Fruit fly (Drosophila melanogaster): ENCODE results near the gene Spt3.

Spt3 gene

DNA sequence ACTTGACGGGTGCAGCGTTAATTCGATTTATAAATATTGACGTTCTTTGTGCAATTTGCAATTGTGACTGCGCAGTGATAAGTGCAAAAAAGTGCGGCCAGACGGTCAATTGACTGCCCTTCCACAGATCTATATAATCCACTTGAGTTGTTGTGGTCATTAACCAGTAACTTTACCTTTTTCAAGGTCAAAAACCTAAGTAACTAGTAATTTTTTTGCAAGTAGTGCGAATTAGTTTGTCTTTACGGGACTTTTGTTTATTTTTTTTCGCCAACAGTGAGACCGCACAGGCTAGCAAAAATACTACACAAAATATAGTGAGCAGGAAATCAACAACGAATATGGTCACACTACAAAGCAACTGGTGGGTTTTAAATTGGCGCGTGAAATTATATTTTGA is 42.3 kb upstream of the Spt3 start, which contains the start of gene Tango9 (continued):
- TF ChIP-seq CG4318 (GFP tag; optimal IDR thresholded peaks at IDR 0.05) (no peak), CG6163 (GFP tag; IDR thresholded peaks at IDR 0.05) (peak; percentile 63; the same call in 2 of the 3 replicates), CG32006 (GFP tag; optimal IDR thresholded peaks at IDR 0.05) (no peak), fd85E (GFP tag; optimal IDR thresholded peaks at IDR 0.05) (no peak), OdsH (GFP tag; optimal IDR thresholded peaks at IDR 0.05) (peak; percentile 4), lz (GFP tag; optimal IDR thresholded peaks at IDR 0.05) (peak; percentile 56), CG9139 (GFP tag; optimal IDR thresholded peaks at IDR 0.05) (no peak), Eip75B (GFP tag; optimal IDR thresholded peaks at IDR 0.05) (peak; percentile 43), Ets96B (tag; optimal IDR thresholded peaks at IDR 0.05) (peak; percentile 47), acj6 (GFP tag; optimal IDR thresholded peaks at IDR 0.05) (peak; percentile 33), ss (GFP tag; optimal IDR thresholded peaks at IDR 0.05) (peak; percentile 9 to 47), CG11762 (GFP tag; optimal IDR thresholded peaks at IDR 0.05; ENCODE audit: insufficient read depth) (peak; percentile 2), CG7368 (GFP tag; optimal IDR thresholded peaks at IDR 0.05) (peak; percentile 38), salr (GFP tag; optimal IDR thresholded peaks at IDR 0.05) (no peak), CG8632 (GFP tag; optimal IDR thresholded peaks at IDR 0.05) (peak; percentile 12), Hr4 (GFP tag; optimal IDR thresholded peaks at IDR 0.05) (peak; percentile 6), esn (GFP tag; optimal IDR thresholded peaks at IDR 0.05) (peak; percentile 59), pdm3 (GFP tag; optimal IDR thresholded peaks at IDR 0.05) (peak; percentile 31), svp (GFP tag) (peak; percentile 84), CG10669 (GFP tag; optimal IDR thresholded peaks at IDR 0.05) (peak; percentile 1), vri (GFP tag; optimal IDR thresholded peaks at IDR 0.05) (peak; percentile 29), CG6808 (GFP tag; optimal IDR thresholded peaks at IDR 0.05) (peak; percentile 25), eg (GFP tag; IDR thresholded peaks at IDR 0.05) (no peak), Lpt (GFP tag; optimal IDR thresholded peaks at IDR 0.05) (no peak), Sox15 (GFP tag; optimal IDR thresholded peaks at IDR 0.05) (no peak), dac (GFP tag; optimal IDR thresholded peaks at IDR 0.05) (no peak), Hr39 (GFP tag; optimal IDR thresholded peaks at IDR 0.05) (peak; percentile 60), CG34406 (GFP tag; optimal IDR thresholded peaks at IDR 0.05) (peak; percentile 32), net (GFP tag; optimal IDR thresholded peaks at IDR 0.05) (peak; percentile 33), Smox (GFP tag; optimal IDR thresholded peaks at IDR 0.05) (no peak), CG31627 (GFP tag; optimal IDR thresholded peaks at IDR 0.05) (peak; percentile 59), Sox14 (GFP tag; optimal IDR thresholded peaks at IDR 0.05) (peak; percentile 80), cyc (GFP tag; optimal IDR thresholded peaks at IDR 0.05) (peak; percentile 63)

DNA sequence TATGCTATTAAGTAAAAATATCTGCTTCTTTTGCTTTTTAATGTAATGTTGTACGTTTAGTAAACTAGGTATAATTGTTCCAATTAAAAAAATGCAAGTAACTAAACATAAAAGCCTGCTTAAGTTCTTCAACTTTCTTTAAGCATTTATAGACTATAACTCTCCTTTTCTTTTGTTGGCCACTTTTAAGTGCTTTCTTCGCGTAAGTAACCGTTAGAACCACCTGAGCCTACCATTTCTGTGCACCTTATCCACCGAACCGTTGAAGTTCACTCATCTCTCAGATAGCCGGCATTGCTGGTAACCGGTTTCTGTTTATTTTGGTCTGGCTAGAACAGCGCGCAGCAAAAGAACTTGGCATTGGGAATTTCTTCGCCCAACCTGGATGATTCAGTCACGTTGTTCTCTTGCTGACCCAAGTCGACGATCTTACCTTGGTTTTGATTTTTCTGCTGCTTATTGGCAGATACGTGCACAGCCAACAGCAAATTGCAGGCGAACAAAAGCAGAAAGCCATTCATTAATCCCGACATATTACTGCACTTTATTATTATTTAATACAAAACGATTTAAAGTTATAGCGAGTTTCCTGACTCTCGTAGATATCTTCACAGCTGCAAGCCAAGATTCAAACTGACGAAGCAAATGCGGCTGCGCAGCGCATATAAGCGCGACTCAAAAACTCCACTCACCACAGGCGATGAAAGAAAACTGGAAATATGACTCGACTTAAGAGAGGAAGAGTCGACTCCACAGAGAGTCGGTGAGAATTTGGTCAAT is 40.2 kb upstream of the Spt3 start, which contains the start of gene CG10005:
TSS of gene CG10005 (minus strand) at position 642 of the 780 bp plus-strand sequence.
- TF ChIP-seq Sox102F (GFP tag; optimal IDR thresholded peaks at IDR 0.05) (peak; percentile 27), CG6854 (GFP tag; optimal IDR thresholded peaks at IDR 0.05) (peak; percentile 57), CG11294 (GFP tag; IDR thresholded peaks at IDR 0.05) (no peak), dsx (GFP tag; optimal IDR thresholded peaks at IDR 0.05; ENCODE audit: poor library complexity, severe bottlenecking) (peak; percentile 15), pdm3 (GFP tag; optimal IDR thresholded peaks at IDR 0.05) (no peak), CG10631 (GFP tag; optimal IDR thresholded peaks at IDR 0.05) (no peak), CG16779 (tag; optimal IDR thresholded peaks at IDR 0.05) (no peak), CG8119 (GFP tag; IDR thresholded peaks at IDR 0.05) (no peak), lz (GFP tag; optimal IDR thresholded peaks at IDR 0.05) (no peak), Sox15 (GFP tag; optimal IDR thresholded peaks at IDR 0.05) (no peak), Smox (GFP tag; optimal IDR thresholded peaks at IDR 0.05) (no peak), Eip75B (GFP tag; optimal IDR thresholded peaks at IDR 0.05) (peak; percentile 49), Eip78C (GFP tag) (peak; percentile 77), CG11902 (GFP tag; optimal IDR thresholded peaks at IDR 0.05) (no peak), Ets96B (tag; optimal IDR thresholded peaks at IDR 0.05) (no peak), Hr4 (GFP tag; optimal IDR thresholded peaks at IDR 0.05) (no peak), ss (GFP tag; optimal IDR thresholded peaks at IDR 0.05) (peak; percentile 22 to 59), fd85E (GFP tag; optimal IDR thresholded peaks at IDR 0.05) (peak; percentile 27), esn (GFP tag; optimal IDR thresholded peaks at IDR 0.05) (no peak), CG34406 (GFP tag; optimal IDR thresholded peaks at IDR 0.05) (no peak), OdsH (GFP tag; optimal IDR thresholded peaks at IDR 0.05) (no peak), CG3032 (tag; optimal IDR thresholded peaks at IDR 0.05) (no peak), Eip93F (GFP tag; optimal IDR thresholded peaks at IDR 0.05) (no peak), salr (GFP tag; optimal IDR thresholded peaks at IDR 0.05) (no peak), Ets21C (GFP tag; optimal IDR thresholded peaks at IDR 0.05) (no peak), vri (GFP tag; optimal IDR thresholded peaks at IDR 0.05) (peak; percentile 67), Met (GFP tag; optimal IDR thresholded peaks at IDR 0.05) (no peak), topi (GFP tag; optimal IDR thresholded peaks at IDR 0.05) (peak; percentile 4), CG9139 (GFP tag; optimal IDR thresholded peaks at IDR 0.05) (peak; percentile 59), Gug (GFP tag; IDR thresholded peaks at IDR 0.05) (no peak)
